Fruit fly (Drosophila melanogaster) whole organism, embryonic: ENCODE data around the gene CG9426.
"Not testable (repeated sequence)": the region's sequence is repeated elsewhere in the genome, so short reads cannot be mapped to it uniquely, and the experiment has no call there.

Source experiments
- Ada2b ChIP-seq: fragments of 200-800 bp; sonication (Bioruptor generic); IDR thresholded peaks from 2 replicates; pipeline ENCODE4 v1.3.6; 2022; ENCODE audit warnings: missing biosample characterization, missing genetic modification characterization
- Atf-2 ChIP-seq: fragments of 200-800 bp; sonication (Bioruptor generic); optimal IDR thresholded peaks from 2 replicates; lab custom pipeline; 2016; ENCODE audit warnings: missing biosample characterization, missing genetic modification characterization
- B-H1 ChIP-seq: fragments of 200-800 bp; sonication (Bioruptor generic); IDR thresholded peaks from 3 replicates; pipeline ENCODE4 v1.3.6; 2022; ENCODE audit warnings: missing biosample characterization, missing genetic modification characterization
- Blimp-1 ChIP-seq: fragments of 200-800 bp; sonication (Bioruptor generic); optimal IDR thresholded peaks from 3 replicates; lab custom pipeline; 2018; ENCODE audit warnings: missing biosample characterization, missing genetic modification characterization, mild to moderate bottlenecking, moderate library complexity, missing genetic modification reagents
- CG1024 ChIP-seq: fragments of 200-800 bp; sonication (Bioruptor generic); IDR thresholded peaks from 2 replicates; pipeline ENCODE4 v1.3.6; 2022; ENCODE audit warnings: missing biosample characterization, missing genetic modification characterization
- CG11247 ChIP-seq: fragments of 200-800 bp; sonication (Bioruptor generic); IDR thresholded peaks from 2 replicates; pipeline ENCODE4 v1.3.6; 2022; ENCODE audit warnings: missing biosample characterization, missing genetic modification characterization
- CG12659 ChIP-seq: fragments of 200-800 bp; sonication (Bioruptor generic); optimal IDR thresholded peaks from 3 replicates; lab custom pipeline; 2017; ENCODE audit warnings: mild to moderate bottlenecking, missing biosample characterization, missing genetic modification reagents, missing genetic modification characterization
- CG13123 ChIP-seq: fragments of 200-800 bp; sonication (Bioruptor generic); optimal IDR thresholded peaks from 2 replicates; lab custom pipeline; 2016; ENCODE audit warnings: missing biosample characterization, missing genetic modification characterization
- CG14710 ChIP-seq: fragments of 200-800 bp; sonication (Bioruptor generic); optimal IDR thresholded peaks from 3 replicates; lab custom pipeline; 2019; ENCODE audit warnings: missing biosample characterization, mild to moderate bottlenecking, missing genetic modification characterization, moderate library complexity
- CG15514 ChIP-seq: fragments of 200-800 bp; sonication (Bioruptor generic); optimal IDR thresholded peaks from 3 replicates; lab custom pipeline; 2017; ENCODE audit warnings: missing biosample characterization, missing genetic modification characterization, mild to moderate bottlenecking, moderate library complexity, missing genetic modification reagents
- CG15696 ChIP-seq: fragments of 200-800 bp; sonication (Bioruptor generic); optimal IDR thresholded peaks from 2 replicates; lab custom pipeline; 2019; ENCODE audit warnings: missing biosample characterization, mild to moderate bottlenecking, missing genetic modification characterization, moderate library complexity
- CG16815 ChIP-seq: fragments of 200-800 bp; sonication (Bioruptor generic); optimal IDR thresholded peaks from 3 replicates; lab custom pipeline; 2017; ENCODE audit warnings: missing biosample characterization, mild to moderate bottlenecking, missing genetic modification characterization
- CG18262 ChIP-seq: fragments of 200-800 bp; optimal IDR thresholded peaks from 3 replicates; lab custom pipeline; 2019; ENCODE audit warnings: missing biosample characterization, mild to moderate bottlenecking, missing genetic modification characterization, moderate library complexity
- CG18764 ChIP-seq: fragments of 200-800 bp; sonication (Bioruptor generic); optimal IDR thresholded peaks from 3 replicates; lab custom pipeline; 2016; ENCODE audit warnings: missing biosample characterization, missing genetic modification characterization
- CG2116 ChIP-seq: fragments of 200-800 bp; sonication (Bioruptor generic); optimal IDR thresholded peaks from 3 replicates; lab custom pipeline; 2018; ENCODE audit warnings: missing biosample characterization, mild to moderate bottlenecking, missing genetic modification characterization
- CG31224 ChIP-seq: fragments of 200-800 bp; sonication (Bioruptor generic); IDR thresholded peaks from 2 replicates; pipeline ENCODE4 v1.3.6; 2022; ENCODE audit warnings: missing biosample characterization, missing genetic modification characterization
- CG3281 ChIP-seq: fragments of 200-800 bp; sonication (Bioruptor generic); optimal IDR thresholded peaks from 3 replicates; lab custom pipeline; 2017; ENCODE audit warnings: missing biosample characterization, mild to moderate bottlenecking, missing genetic modification characterization
- CG4854 ChIP-seq: fragments of 200-800 bp; sonication (Bioruptor generic); optimal IDR thresholded peaks from 2 replicates; lab custom pipeline; 2016; ENCODE audit warnings: missing biosample characterization, missing genetic modification characterization, inconsistent platforms
- CG6813 ChIP-seq: fragments of 200-800 bp; sonication (Bioruptor generic); optimal IDR thresholded peaks from 2 replicates; lab custom pipeline; 2017; ENCODE audit warnings: missing biosample characterization, missing genetic modification characterization, mild to moderate bottlenecking, moderate library complexity, missing genetic modification reagents
- CG7928 ChIP-seq: fragments of 200-800 bp; sonication (Bioruptor generic); optimal IDR thresholded peaks from 2 replicates; lab custom pipeline; 2017; ENCODE audit warnings: missing biosample characterization, mild to moderate bottlenecking, missing genetic modification characterization
- CTCF ChIP-seq: fragments of 200-800 bp; sonication (Bioruptor generic); optimal IDR thresholded peaks from 2 replicates; lab custom pipeline; 2017; ENCODE audit warnings: missing biosample characterization, mild to moderate bottlenecking, missing genetic modification characterization, moderate library complexity
- Dad ChIP-seq: fragments of 200-800 bp; sonication (Bioruptor generic); optimal IDR thresholded peaks from 3 replicates; lab custom pipeline; 2016; ENCODE audit warnings: missing biosample characterization, missing genetic modification characterization
- Dip2 ChIP-seq: fragments of 200-800 bp; sonication (Bioruptor generic); IDR thresholded peaks from 2 replicates; pipeline ENCODE4 v1.3.6; 2022; ENCODE audit warnings: missing biosample characterization, missing genetic modification characterization
- HHEX ChIP-seq: fragments of 200-800 bp; sonication (Bioruptor generic); optimal IDR thresholded peaks from 3 replicates; lab custom pipeline; 2017; ENCODE audit warnings: missing biosample characterization, mild to moderate bottlenecking, missing genetic modification characterization, missing genetic modification reagents
- Hr51 ChIP-seq, 2 experiments: fragments of 200-800 bp; sonication (Bioruptor generic); optimal IDR thresholded peaks; 2 replicates in 1 of 2; 3 replicates in 1 of 2; lab custom pipeline; 2016 to 2018; ENCODE audit warnings: missing biosample characterization in 2 of 2, missing genetic modification characterization in 2 of 2, mild to moderate bottlenecking in 1 of 2, moderate library complexity in 1 of 2
- Jarid2 ChIP-seq: fragments of 200-800 bp; sonication (Bioruptor generic); optimal IDR thresholded peaks from 3 replicates; lab custom pipeline; 2017; ENCODE audit warnings: mild to moderate bottlenecking, missing biosample characterization, missing genetic modification reagents, missing genetic modification characterization
- MESR4 ChIP-seq: fragments of 200-800 bp; sonication (Bioruptor generic); optimal IDR thresholded peaks from 2 replicates; lab custom pipeline; 2018; ENCODE audit warnings: missing biosample characterization, mild to moderate bottlenecking, missing genetic modification characterization, moderate library complexity
- NC2β ChIP-seq: fragments of 200-800 bp; sonication (Bioruptor generic); optimal IDR thresholded peaks from 2 replicates; lab custom pipeline; 2016; ENCODE audit warnings: missing biosample characterization, missing genetic modification characterization
- NK7.1 ChIP-seq: fragments of 200-800 bp; sonication (Bioruptor generic); optimal IDR thresholded peaks from 3 replicates; lab custom pipeline; 2016; ENCODE audit warnings: missing biosample characterization, missing genetic modification characterization
- Opbp ChIP-seq: fragments of 200-800 bp; sonication (Bioruptor generic); IDR thresholded peaks from 3 replicates; pipeline ENCODE4 v1.3.6; 2022; ENCODE audit warnings: missing biosample characterization, missing genetic modification characterization; ENCODE audit not compliant: partially characterized antibody
- Optix ChIP-seq: fragments of 200-800 bp; sonication (Bioruptor generic); IDR thresholded peaks from 3 replicates; pipeline ENCODE4 v1.3.6; 2022; ENCODE audit warnings: missing biosample characterization, missing genetic modification characterization
- Sry-β ChIP-seq: fragments of 200-800 bp; sonication (Bioruptor generic); optimal IDR thresholded peaks from 2 replicates; lab custom pipeline; 2018; ENCODE audit warnings: missing biosample characterization, mild to moderate bottlenecking, missing genetic modification characterization, moderate library complexity
- danr ChIP-seq: fragments of 200-800 bp; sonication (Bioruptor generic); IDR thresholded peaks from 2 replicates; pipeline ENCODE4 v1.3.6; 2022; ENCODE audit warnings: missing biosample characterization, missing genetic modification characterization
- dpn ChIP-seq, 2 experiments: fragments of 200-800 bp; sonication (Bioruptor generic); optimal IDR thresholded peaks; 3 replicates each; lab custom pipeline; 2016; ENCODE audit warnings: missing biosample characterization in 2 of 2, missing genetic modification characterization in 2 of 2
- dysf ChIP-seq: fragments of 200-800 bp; sonication (Bioruptor generic); IDR thresholded peaks from 3 replicates; pipeline ENCODE4 v1.3.6; 2022; ENCODE audit warnings: missing biosample characterization, missing genetic modification characterization
- fru ChIP-seq: fragments of >200 bp; optimal IDR thresholded peaks from 2 replicates; lab custom pipeline; 2017
- grau ChIP-seq: fragments of 200-800 bp; optimal IDR thresholded peaks from 3 replicates; lab custom pipeline; 2019; ENCODE audit warnings: missing biosample characterization, mild to moderate bottlenecking, missing genetic modification characterization, moderate library complexity
- hb ChIP-seq: fragments of 200-800 bp; sonication (Bioruptor generic); IDR thresholded peaks from 3 replicates; pipeline ENCODE4 v1.3.6; 2022; ENCODE audit warnings: missing biosample characterization, missing genetic modification characterization; ENCODE audit not compliant: partially characterized antibody
- hkb ChIP-seq, 2 experiments: fragments of 200-800 bp in 1 of 2; fragments of >200 bp in 1 of 2; sonication (Bioruptor generic) in 1 of 2; IDR thresholded peaks in 1 of 2; optimal IDR thresholded peaks in 1 of 2; 2 replicates each; pipeline versions ENCODE4 v1.3.6 to Lab custom; 2017 to 2022; ENCODE audit warnings: missing biosample characterization in 1 of 2, missing genetic modification characterization in 1 of 2
- knrl ChIP-seq: fragments of 200-800 bp; sonication (Bioruptor generic); IDR thresholded peaks from 3 replicates; pipeline ENCODE4 v1.3.6; 2022; ENCODE audit warnings: missing biosample characterization, missing genetic modification characterization; ENCODE audit not compliant: partially characterized antibody
- lov ChIP-seq, 2 experiments: fragments of 200-800 bp in 1 of 2; fragments of >200 bp in 1 of 2; sonication (Bioruptor generic) in 1 of 2; IDR thresholded peaks in 1 of 2; optimal IDR thresholded peaks in 1 of 2; 2 replicates in 1 of 2; 3 replicates in 1 of 2; pipeline versions ENCODE4 v1.3.6 to Lab custom; 2017 to 2022; ENCODE audit warnings: missing biosample characterization in 1 of 2, missing genetic modification characterization in 1 of 2
- luna ChIP-seq: fragments of 200-800 bp; sonication (Bioruptor generic); optimal IDR thresholded peaks from 2 replicates; lab custom pipeline; 2016; ENCODE audit warnings: missing biosample characterization, missing genetic modification characterization
- nom ChIP-seq: fragments of 200-800 bp; sonication (Bioruptor generic); optimal IDR thresholded peaks from 2 replicates; lab custom pipeline; 2017; ENCODE audit warnings: missing biosample characterization, missing genetic modification characterization, mild to moderate bottlenecking, moderate library complexity, missing genetic modification reagents
- pzg ChIP-seq: fragments of 200-800 bp; sonication (Bioruptor generic); optimal IDR thresholded peaks from 3 replicates; lab custom pipeline; 2018; ENCODE audit warnings: missing biosample characterization, mild to moderate bottlenecking, missing genetic modification characterization, moderate library complexity
- repo ChIP-seq: fragments of 200-800 bp; sonication (Bioruptor generic); optimal IDR thresholded peaks from 2 replicates; lab custom pipeline; 2016; ENCODE audit warnings: missing biosample characterization, missing genetic modification characterization
- sd ChIP-seq: fragments of 200-800 bp; sonication (Bioruptor generic); optimal IDR thresholded peaks from 3 replicates; lab custom pipeline; 2018; ENCODE audit warnings: missing biosample characterization, mild to moderate bottlenecking, missing genetic modification characterization, moderate library complexity
- sima ChIP-seq: fragments of 200-800 bp; sonication (Bioruptor generic); optimal IDR thresholded peaks from 2 replicates; lab custom pipeline; 2016; ENCODE audit warnings: missing biosample characterization, missing genetic modification characterization
- stc ChIP-seq: fragments of 200-800 bp; sonication (Bioruptor generic); IDR thresholded peaks from 2 replicates; pipeline ENCODE4 v1.3.6; 2022; ENCODE audit warnings: missing biosample characterization, missing genetic modification characterization
- tgo ChIP-seq: fragments of 200-800 bp; sonication (Bioruptor generic); IDR thresholded peaks from 3 replicates; pipeline ENCODE4 v1.3.6; 2022; ENCODE audit warnings: missing biosample characterization, missing genetic modification characterization
- zfh2 ChIP-seq: fragments of 200-800 bp; sonication (Bioruptor generic); optimal IDR thresholded peaks from 2 replicates; lab custom pipeline; 2016; ENCODE audit warnings: missing biosample characterization, missing genetic modification characterization

CG9426 gene

dm6 chr2L:13222225-13222648 lies 2.5 kb upstream of the CG9426 start, which contains the start of the genes Ski6 and CG16812 (continued):
- peak; percentile 78 for TF ChIP-seq grau (tag; lab: Kevin White, UChicago)
- TF ChIP-seq hb (GFP tag; lab: Robert Waterston, UW) = no peak
- peak; percentile 51 for TF ChIP-seq NC2β
- peak; percentile 76 for TF ChIP-seq CG18262 (tag; lab: Kevin White, UChicago)
- TF ChIP-seq sima = no peak
- TF ChIP-seq sd (tag; lab: Kevin White, UChicago) = no peak
- peak; percentile 67 for TF ChIP-seq CG13123 (GFP tag; lab: Kevin White, UChicago)
- TF ChIP-seq CG16815 (GFP tag; lab: Kevin White, UChicago) = peak; percentile 60
- no peak for TF ChIP-seq Dip2
- TF ChIP-seq CG15514 (GFP tag; lab: Kevin White, UChicago) = peak; percentile 51
- TF ChIP-seq Atf-2 (GFP tag; lab: Kevin White, UChicago) = no peak
- TF ChIP-seq Blimp-1 (GFP tag; lab: Kevin White, UChicago) = no peak
- peak; percentile 41 for TF ChIP-seq MESR4
- TF ChIP-seq stc (GFP tag; lab: Robert Waterston, UW) = peak; percentile 65
- TF ChIP-seq Optix = no peak
- TF ChIP-seq fru (lab: Kevin White, UChicago) = no peak
- TF ChIP-seq Dad = no peak
- peak; percentile 47 for TF ChIP-seq CG18764 (GFP tag; lab: Kevin White, UChicago)
- TF ChIP-seq CG3281 (GFP tag; lab: Kevin White, UChicago) = no peak
- peak; percentile 65 for TF ChIP-seq CG2116
- TF ChIP-seq Sry-β (GFP tag; lab: Kevin White, UChicago) = no peak
- TF ChIP-seq CG14710 = peak; percentile 88
- TF ChIP-seq CTCF (GFP tag; lab: Kevin White, UChicago) = no peak
- peak; percentile 61 for TF ChIP-seq pzg (GFP tag; lab: Kevin White, UChicago)
- peak; percentile 15 for TF ChIP-seq zfh2 (GFP tag; lab: Kevin White, UChicago)
- no peak for TF ChIP-seq CG6813 (GFP tag; lab: Kevin White, UChicago)
- TF ChIP-seq CG7928 (GFP tag; lab: Kevin White, UChicago) = no peak
- peak; percentile 16; the same call in 1 of the 2 replicates for TF ChIP-seq danr (GFP tag; lab: Robert Waterston, UW)
- peak; percentile 47 for TF ChIP-seq Ada2b
- TF ChIP-seq luna (GFP tag; lab: Kevin White, UChicago) = no peak
- TF ChIP-seq dysf (GFP tag; lab: Robert Waterston, UW) = peak; percentile 60; the same call in 2 of the 3 replicates
- TF ChIP-seq repo (GFP tag; lab: Kevin White, UChicago) = no peak
- no peak for TF ChIP-seq lov (optimal IDR thresholded peaks at IDR 0.05; lab: Kevin White, UChicago)
- no peak for TF ChIP-seq lov (GFP tag; IDR thresholded peaks at IDR 0.05; lab: Robert Waterston, UW)
- TF ChIP-seq dpn (GFP tag; optimal IDR thresholded peaks at IDR 0.05; lab: Kevin White, UChicago) = peak; percentile 2 to 80
- TF ChIP-seq nom (GFP tag; lab: Kevin White, UChicago) = no peak

- TF ChIP-seq knrl (GFP tag; lab: Robert Waterston, UW) (peak; percentile 78; the same call in 2 of the 3 replicates), CG12659 (peak; percentile 41), CG11247 (peak; percentile 70), CG31224 (GFP tag; lab: Robert Waterston, UW) (peak; percentile 33; the same call in 1 of the 2 replicates), tgo (GFP tag; lab: Robert Waterston, UW) (peak; percentile 47; the same call in 2 of the 3 replicates), CG4854 (peak; percentile 61), CG1024 (GFP tag; lab: Robert Waterston, UW) (peak; percentile 50; the same call in 1 of the 2 replicates), CG15696 (peak; percentile 73), NK7.1 (GFP tag; lab: Kevin White, UChicago) (peak; percentile 3), B-H1 (peak; percentile 40; the same call in 1 of the 3 replicates), HHEX (GFP tag; lab: Kevin White, UChicago) (peak; percentile 69), CG18262 (tag; lab: Kevin White, UChicago) (peak; percentile 44), Opbp (GFP tag; lab: Robert Waterston, UW) (peak; percentile 72), Jarid2 (GFP tag; lab: Kevin White, UChicago) (peak; percentile 69), Hr51 (GFP tag; optimal IDR thresholded peaks at IDR 0.05; lab: Kevin White, UChicago) (peak in 1 of 2 experiments; percentile 47), hkb (GFP tag; IDR thresholded peaks at IDR 0.05; lab: Robert Waterston, UW) (peak; percentile 75)
- not testable (repeated sequence) for TF ChIP-seq hkb (optimal IDR thresholded peaks at IDR 0.05; lab: Kevin White, UChicago)
Measured at dm6 chr2L:13215640-13216129, 4.0 kb downstream of the CG9426 start.
